Worm (Caenorhabditis elegans): ENCODE measurements around the gene str-246.

Gene str-246

ce11 chrIII:11127528-11127927, 50.0 kb downstream of the str-246 start, which contains the start of gene Y48A6C.8:
Y48A6C.8 (minus strand) TSS chrIII:11127628.
- TF ChIP-seq flh-1 (GFP tag; optimal IDR thresholded peaks at IDR 0.05) (no peak), elt-3 (tag; optimal IDR thresholded peaks at IDR 0.05) (no peak), hlh-1 (tag; optimal IDR thresholded peaks at IDR 0.05) (no peak), mep-1 (tag; optimal IDR thresholded peaks at IDR 0.05) (no peak), nhr-237 (tag; optimal IDR thresholded peaks at IDR 0.05) (no peak), lin-32 (GFP tag; optimal IDR thresholded peaks at IDR 0.05) (no peak), unc-120 (tag; optimal IDR thresholded peaks at IDR 0.05; ENCODE audit: poor library complexity, severe bottlenecking) (no peak), blmp-1 (tag; optimal IDR thresholded peaks at IDR 0.05) (no peak), zip-8 (tag; optimal IDR thresholded peaks at IDR 0.05) (no peak), nhr-28 (tag; optimal IDR thresholded peaks at IDR 0.05) (no peak), unc-39 (tag; optimal IDR thresholded peaks at IDR 0.05) (no peak), M03D4.4 (tag; optimal IDR thresholded peaks at IDR 0.05) (no peak), ceh-39 (tag; optimal IDR thresholded peaks at IDR 0.05) (no peak), nhr-12 (tag; optimal IDR thresholded peaks at IDR 0.05) (no peak), bed-3 (GFP tag; optimal IDR thresholded peaks at IDR 0.05) (no peak), elt-1 (tag; optimal IDR thresholded peaks at IDR 0.05; ENCODE audit: borderline replicate concordance, insufficient read depth) (no peak), tbx-8 (GFP tag; optimal IDR thresholded peaks at IDR 0.05) (no peak)
